Fruit fly (Drosophila melanogaster) whole organism, embryonic: ENCODE data around the gene Ccdc58.
A peak's percentile ranks its signal among the peaks of the same experiment; 100 is the strongest.

Source experiments
- CG10274 ChIP-seq: fragments of 200-800 bp; sonication (Bioruptor generic); optimal IDR thresholded peaks from 3 replicates; lab custom pipeline; 2017; ENCODE audit warnings: missing biosample characterization, mild to moderate bottlenecking, missing genetic modification characterization
- CG10321 ChIP-seq: fragments of 200-800 bp; sonication (Bioruptor generic); IDR thresholded peaks from 2 replicates; pipeline ENCODE4 v1.3.6; 2022; ENCODE audit warnings: missing biosample characterization, missing genetic modification characterization
- CG10462 ChIP-seq: fragments of 200-800 bp; sonication (Bioruptor generic); optimal IDR thresholded peaks from 2 replicates; lab custom pipeline; 2016; ENCODE audit warnings: missing biosample characterization, missing genetic modification characterization
- CG11560 ChIP-seq: fragments of 200-800 bp; sonication (Bioruptor generic); IDR thresholded peaks from 3 replicates; pipeline ENCODE4 v1.3.6; 2022; ENCODE audit warnings: missing biosample characterization, missing genetic modification characterization
- CG12071 ChIP-seq: fragments of 200-800 bp; sonication (Bioruptor generic); optimal IDR thresholded peaks from 3 replicates; lab custom pipeline; 2018; ENCODE audit warnings: missing biosample characterization, mild to moderate bottlenecking, missing genetic modification characterization
- CG12769 ChIP-seq: fragments of 200-800 bp; sonication (Bioruptor generic); optimal IDR thresholded peaks from 2 replicates; lab custom pipeline; 2019; ENCODE audit warnings: missing biosample characterization, mild to moderate bottlenecking, missing genetic modification characterization, moderate library complexity
- CG12942 ChIP-seq: fragments of 200-800 bp; sonication (Bioruptor generic); optimal IDR thresholded peaks from 3 replicates; lab custom pipeline; 2016; ENCODE audit warnings: missing biosample characterization, missing genetic modification characterization
- CG13123 ChIP-seq: fragments of 200-800 bp; sonication (Bioruptor generic); optimal IDR thresholded peaks from 2 replicates; lab custom pipeline; 2016; ENCODE audit warnings: missing biosample characterization, missing genetic modification characterization
- CG1529 ChIP-seq: fragments of 200-800 bp; sonication (Bioruptor generic); optimal IDR thresholded peaks from 3 replicates; lab custom pipeline; 2018; ENCODE audit warnings: missing biosample characterization, missing genetic modification characterization
- CG1602 ChIP-seq: fragments of 200-800 bp; sonication (Bioruptor generic); optimal IDR thresholded peaks from 3 replicates; lab custom pipeline; 2016; ENCODE audit warnings: missing biosample characterization, missing genetic modification characterization
- CG1603 ChIP-seq: fragments of 200-800 bp; sonication (Bioruptor generic); optimal IDR thresholded peaks from 2 replicates; lab custom pipeline; 2019; ENCODE audit warnings: missing biosample characterization, mild to moderate bottlenecking, missing genetic modification characterization, moderate library complexity
- CG16813 ChIP-seq: fragments of 200-800 bp; sonication (Bioruptor generic); IDR thresholded peaks from 3 replicates; pipeline ENCODE4 v1.3.6; 2022; ENCODE audit warnings: missing biosample characterization, missing genetic modification characterization; ENCODE audit not compliant: partially characterized antibody
- CG17912 ChIP-seq: fragments of 200-800 bp; sonication (Bioruptor generic); optimal IDR thresholded peaks from 2 replicates; lab custom pipeline; 2018; ENCODE audit warnings: missing biosample characterization, mild to moderate bottlenecking, missing genetic modification characterization
- CG18764 ChIP-seq: fragments of 200-800 bp; sonication (Bioruptor generic); optimal IDR thresholded peaks from 3 replicates; lab custom pipeline; 2016; ENCODE audit warnings: missing biosample characterization, missing genetic modification characterization
- CG2129 ChIP-seq: fragments of 200-800 bp; sonication (Bioruptor generic); IDR thresholded peaks from 2 replicates; pipeline ENCODE4 v1.3.6; 2022; ENCODE audit warnings: missing biosample characterization, missing genetic modification characterization; ENCODE audit not compliant: partially characterized antibody
- CG4424 ChIP-seq: fragments of 200-800 bp; sonication (Bioruptor generic); optimal IDR thresholded peaks from 3 replicates; lab custom pipeline; 2016; ENCODE audit warnings: missing biosample characterization, missing genetic modification characterization
- CG6272 ChIP-seq: fragments of 200-800 bp; sonication (Bioruptor generic); IDR thresholded peaks from 2 replicates; pipeline ENCODE4 v1.3.6; 2022; ENCODE audit warnings: missing biosample characterization, missing genetic modification characterization
- CkIIα-i1 ChIP-seq: fragments of 200-800 bp; sonication (Bioruptor generic); IDR thresholded peaks from 2 replicates; pipeline ENCODE4 v1.3.6; 2022; ENCODE audit warnings: missing biosample characterization, missing genetic modification characterization
- Doc3 ChIP-seq: fragments of 200-800 bp; sonication (Bioruptor generic); IDR thresholded peaks from 3 replicates; pipeline ENCODE4 v1.3.6; 2022; ENCODE audit warnings: missing biosample characterization, missing genetic modification characterization; ENCODE audit not compliant: partially characterized antibody
- E2f2 ChIP-seq: fragments of 200-800 bp; sonication (Bioruptor generic); IDR thresholded peaks from 2 replicates; pipeline ENCODE4 v1.3.6; 2022; ENCODE audit warnings: missing biosample characterization, missing genetic modification characterization
- HLH54F ChIP-seq: fragments of 200-800 bp; sonication (Bioruptor generic); optimal IDR thresholded peaks from 3 replicates; lab custom pipeline; 2016; ENCODE audit warnings: missing biosample characterization, missing genetic modification characterization
- HLHmδ ChIP-seq: fragments of 200-800 bp; sonication (Bioruptor generic); optimal IDR thresholded peaks from 2 replicates; lab custom pipeline; 2018; ENCODE audit warnings: missing biosample characterization, mild to moderate bottlenecking, missing genetic modification characterization, moderate library complexity
- Hmr ChIP-seq: fragments of 200-800 bp; sonication (Bioruptor generic); optimal IDR thresholded peaks from 3 replicates; lab custom pipeline; 2017; ENCODE audit warnings: mild to moderate bottlenecking, missing biosample characterization, missing genetic modification reagents, missing genetic modification characterization
- Hmx ChIP-seq: fragments of 200-800 bp; sonication (Bioruptor generic); optimal IDR thresholded peaks from 2 replicates; lab custom pipeline; 2016; ENCODE audit warnings: missing biosample characterization, missing genetic modification characterization
- Hsf ChIP-seq: fragments of 200-800 bp; sonication (Bioruptor generic); optimal IDR thresholded peaks from 3 replicates; lab custom pipeline; 2016; ENCODE audit warnings: missing biosample characterization, missing genetic modification characterization
- Mrtf ChIP-seq: fragments of 200-800 bp; sonication (Bioruptor generic); IDR thresholded peaks from 3 replicates; pipeline ENCODE4 v1.3.6; 2022; ENCODE audit warnings: missing biosample characterization, missing genetic modification characterization
- NC2β ChIP-seq: fragments of 200-800 bp; sonication (Bioruptor generic); optimal IDR thresholded peaks from 2 replicates; lab custom pipeline; 2016; ENCODE audit warnings: missing biosample characterization, missing genetic modification characterization
- Pdp1 ChIP-seq, 2 experiments: fragments of 200-800 bp; sonication (Bioruptor generic); optimal IDR thresholded peaks; 3 replicates each; lab custom pipeline; 2016; ENCODE audit warnings: missing biosample characterization in 2 of 2, missing genetic modification characterization in 2 of 2, mild to moderate bottlenecking in 1 of 2, moderate library complexity in 1 of 2
- ap ChIP-seq: fragments of 200-800 bp; sonication (Bioruptor generic); IDR thresholded peaks from 2 replicates; pipeline ENCODE4 v1.3.6; 2022; ENCODE audit warnings: missing biosample characterization, missing genetic modification characterization
- ato ChIP-seq: fragments of 200-800 bp; sonication (Bioruptor generic); IDR thresholded peaks from 2 replicates; pipeline ENCODE4 v1.3.6; 2022; ENCODE audit warnings: missing biosample characterization, missing genetic modification characterization; ENCODE audit not compliant: partially characterized antibody
- az2 ChIP-seq: fragments of 200-800 bp; sonication (Bioruptor generic); optimal IDR thresholded peaks from 3 replicates; lab custom pipeline; 2016; ENCODE audit warnings: missing biosample characterization, missing genetic modification characterization
- btn ChIP-seq: fragments of 200-800 bp; sonication (Bioruptor generic); optimal IDR thresholded peaks from 2 replicates; lab custom pipeline; 2016; ENCODE audit warnings: missing biosample characterization, missing genetic modification characterization
- cwo ChIP-seq: fragments of 200-800 bp; sonication (Bioruptor generic); optimal IDR thresholded peaks from 3 replicates; lab custom pipeline; 2017; ENCODE audit warnings: missing biosample characterization, missing genetic modification characterization, mild to moderate bottlenecking, moderate library complexity, missing genetic modification reagents
- emc ChIP-seq: fragments of 200-800 bp; sonication (Bioruptor generic); optimal IDR thresholded peaks from 2 replicates; lab custom pipeline; 2016; ENCODE audit warnings: missing biosample characterization, missing genetic modification characterization
- fd102C ChIP-seq: fragments of 200-800 bp; sonication (Bioruptor generic); optimal IDR thresholded peaks from 2 replicates; lab custom pipeline; 2018; ENCODE audit warnings: missing biosample characterization, mild to moderate bottlenecking, missing genetic modification characterization, moderate library complexity
- fd96Cb ChIP-seq: fragments of 200-800 bp; sonication (Bioruptor generic); optimal IDR thresholded peaks from 2 replicates; lab custom pipeline; 2018; ENCODE audit warnings: missing biosample characterization, mild to moderate bottlenecking, missing genetic modification characterization, moderate library complexity
- gce ChIP-seq: fragments of 200-800 bp; sonication (Bioruptor generic); IDR thresholded peaks from 3 replicates; pipeline ENCODE4 v1.3.6; 2022; ENCODE audit warnings: missing biosample characterization, missing genetic modification characterization
- gsb-n ChIP-seq: fragments of 200-800 bp; sonication (Bioruptor generic); optimal IDR thresholded peaks from 3 replicates; lab custom pipeline; 2018; ENCODE audit warnings: missing biosample characterization, mild to moderate bottlenecking, missing genetic modification characterization
- maf-S ChIP-seq: fragments of 200-800 bp; sonication (Bioruptor generic); optimal IDR thresholded peaks from 2 replicates; lab custom pipeline; 2016; ENCODE audit warnings: missing biosample characterization, missing genetic modification characterization
- mirr ChIP-seq: fragments of 200-800 bp; sonication (Bioruptor generic); optimal IDR thresholded peaks from 3 replicates; lab custom pipeline; 2018; ENCODE audit warnings: missing biosample characterization, mild to moderate bottlenecking, missing genetic modification characterization
- mld ChIP-seq: fragments of 200-800 bp; sonication (Bioruptor generic); IDR thresholded peaks from 3 replicates; pipeline ENCODE4 v1.3.6; 2022; ENCODE audit warnings: missing biosample characterization, missing genetic modification characterization; ENCODE audit not compliant: partially characterized antibody
- org-1 ChIP-seq: fragments of 200-800 bp; sonication (Bioruptor generic); optimal IDR thresholded peaks from 2 replicates; lab custom pipeline; 2017; ENCODE audit warnings: missing biosample characterization, missing genetic modification characterization
- pnt ChIP-seq: fragments of 200-800 bp; sonication (Bioruptor generic); optimal IDR thresholded peaks from 3 replicates; lab custom pipeline; 2016; ENCODE audit warnings: missing biosample characterization, missing genetic modification characterization
- run ChIP-seq: fragments of 200-800 bp; sonication (Bioruptor generic); optimal IDR thresholded peaks from 3 replicates; lab custom pipeline; 2018; ENCODE audit warnings: missing biosample characterization, mild to moderate bottlenecking, missing genetic modification characterization
- sens-2 ChIP-seq: fragments of 200-800 bp; sonication (Bioruptor generic); IDR thresholded peaks from 2 replicates; pipeline ENCODE4 v1.3.6; 2022; ENCODE audit warnings: missing biosample characterization, missing genetic modification characterization
- slou ChIP-seq: fragments of 200-800 bp; sonication (Bioruptor generic); optimal IDR thresholded peaks from 3 replicates; lab custom pipeline; 2016; ENCODE audit warnings: missing biosample characterization, missing genetic modification characterization
- stwl ChIP-seq: fragments of 200-800 bp; sonication (Bioruptor generic); optimal IDR thresholded peaks from 3 replicates; lab custom pipeline; 2018; ENCODE audit warnings: missing biosample characterization, mild to moderate bottlenecking, missing genetic modification characterization, moderate library complexity
- trem ChIP-seq: fragments of 200-800 bp; optimal IDR thresholded peaks from 3 replicates; lab custom pipeline; 2019; ENCODE audit warnings: missing biosample characterization, mild to moderate bottlenecking, missing genetic modification characterization, moderate library complexity
- wek ChIP-seq: fragments of 200-800 bp; sonication (Bioruptor generic); optimal IDR thresholded peaks from 3 replicates; lab custom pipeline; 2018; ENCODE audit warnings: missing biosample characterization, mild to moderate bottlenecking, missing genetic modification characterization, moderate library complexity

Ccdc58 gene

DNA sequence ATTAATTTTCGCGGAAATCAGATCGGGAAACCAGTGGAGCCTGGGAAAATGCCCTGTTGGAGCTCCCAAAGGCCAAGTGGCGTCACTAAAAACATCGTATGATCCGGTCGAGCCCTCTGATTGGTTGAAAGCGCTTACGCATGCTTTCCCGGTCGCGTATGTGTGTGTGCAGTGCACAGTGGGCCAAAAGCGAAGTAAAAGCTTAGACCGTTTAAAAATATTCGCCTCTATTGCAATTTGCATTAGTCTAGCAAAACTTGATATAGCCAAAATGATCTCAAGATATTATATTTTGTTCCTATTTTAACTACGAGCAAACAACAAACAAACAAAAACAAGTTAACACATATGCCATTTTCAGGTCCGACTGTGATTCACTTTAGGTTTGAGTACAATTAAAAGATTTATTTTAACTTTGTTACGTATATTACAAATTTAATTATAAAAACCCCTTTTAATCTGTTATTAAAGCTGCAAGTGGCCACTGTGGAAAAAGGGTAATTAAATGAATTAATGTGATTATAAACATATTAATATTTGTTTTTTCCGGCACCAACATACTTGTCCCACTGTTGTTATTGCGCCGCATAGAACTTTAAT, 10.7 kb upstream of the Ccdc58 start (continued):
- TF ChIP-seq CG1603 (tag; lab: Kevin White, UChicago) (peak; percentile 69), mld (GFP tag; lab: Robert Waterston, UW) (no peak), wek (peak; percentile 66), CG13123 (GFP tag; lab: Kevin White, UChicago) (peak; percentile 30), sens-2 (peak; percentile 55), trem (peak; percentile 74), emc (GFP tag; lab: Kevin White, UChicago) (peak; percentile 36), maf-S (GFP tag; lab: Kevin White, UChicago) (peak; percentile 69), CG1602 (peak; percentile 73), fd96Cb (tag; lab: Kevin White, UChicago) (peak; percentile 75), CG18764 (GFP tag; lab: Kevin White, UChicago) (peak; percentile 53), btn (peak; percentile 75), Doc3 (GFP tag; lab: Robert Waterston, UW) (no peak), E2f2 (GFP tag; lab: Robert Waterston, UW) (peak; percentile 48; the same call in 1 of the 2 replicates), gsb-n (tag; lab: Kevin White, UChicago) (peak; percentile 44), ap (GFP tag; lab: Robert Waterston, UW) (0 out of 2 replicates have a peak, but pooled peaks have one; percentile 28), CG10462 (GFP tag; lab: Kevin White, UChicago) (peak; percentile 69), CkIIα-i1 (no peak), mirr (peak; percentile 52), CG2129 (GFP tag; lab: Robert Waterston, UW) (0 out of 2 replicates have a peak, but pooled peaks have one; percentile 13), az2 (GFP tag; lab: Kevin White, UChicago) (peak; percentile 82), Hsf (GFP tag; lab: Kevin White, UChicago) (peak; percentile 81), CG11560 (tag; lab: Robert Waterston, UW) (peak; percentile 47; the same call in 1 of the 3 replicates), run (tag; lab: Kevin White, UChicago) (peak; percentile 73), stwl (tag; lab: Kevin White, UChicago) (no peak), fd102C (GFP tag; lab: Kevin White, UChicago) (no peak), CG16813 (no peak), HLHmδ (GFP tag; lab: Kevin White, UChicago) (no peak), ato (peak; percentile 44; the same call in 1 of the 2 replicates), Hmr (GFP tag; lab: Kevin White, UChicago) (peak; percentile 90), CG17912 (GFP tag; lab: Kevin White, UChicago) (peak; percentile 36), Mrtf (GFP tag; lab: Robert Waterston, UW) (peak; percentile 46; the same call in 1 of the 3 replicates), CG12942 (GFP tag; lab: Kevin White, UChicago) (peak; percentile 62), CG10321 (GFP tag; lab: Robert Waterston, UW) (0 out of 2 replicates have a peak, but pooled peaks have one; percentile 35), NC2β (GFP tag; lab: Kevin White, UChicago) (peak; percentile 65), CG1529 (GFP tag; lab: Kevin White, UChicago) (peak; percentile 73), CG10274 (GFP tag; lab: Kevin White, UChicago) (peak; percentile 73), CG6272 (peak; percentile 64; the same call in 1 of the 2 replicates), Hmx (GFP tag; lab: Kevin White, UChicago) (peak; percentile 69), gce (0 out of 3 replicates have a peak, but pooled peaks have one; percentile 11), org-1 (peak; percentile 85), HLH54F (GFP tag; lab: Kevin White, UChicago) (peak; percentile 74), Pdp1 (GFP tag; optimal IDR thresholded peaks at IDR 0.05; lab: Kevin White, UChicago) (peak; percentile 65 to 84), cwo (peak; percentile 88), CG12071 (peak; percentile 70), slou (GFP tag; lab: Kevin White, UChicago) (peak; percentile 72), CG12769 (tag; lab: Kevin White, UChicago) (no peak), pnt (peak; percentile 46), CG4424 (GFP tag; lab: Kevin White, UChicago) (peak; percentile 86)
